Worm (Caenorhabditis elegans): ENCODE results near the gene phy-2.

Gene phy-2

DNA sequence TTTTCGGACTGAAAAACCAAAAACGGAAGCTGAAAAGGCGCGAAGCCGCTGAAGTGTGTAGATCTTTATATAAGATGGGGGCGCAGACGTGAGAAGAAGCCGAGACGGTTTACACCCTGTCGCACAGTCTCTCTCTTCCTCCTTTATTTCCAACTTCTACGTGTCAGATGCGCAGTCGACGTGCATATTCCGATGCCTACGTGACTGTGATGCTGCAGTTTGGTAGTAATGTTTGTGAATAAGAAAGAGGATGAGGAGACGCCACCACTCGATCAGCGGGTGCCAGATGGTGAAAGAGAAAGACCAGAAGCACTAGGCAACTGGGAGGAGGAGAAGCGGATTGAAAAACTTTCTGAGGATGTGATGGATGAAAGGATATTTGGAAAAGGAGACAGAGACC, 2.5 kb upstream of the phy-2 start:
- TF ChIP-seq ztf-29 (GFP tag; IDR thresholded peaks at IDR 0.05), result no peak
- TF ChIP-seq ref-1 (GFP tag; conservative IDR thresholded peaks at IDR 0.05), result no peak
- TF ChIP-seq med-1 (GFP tag; optimal IDR thresholded peaks at IDR 0.05; ENCODE audit: insufficient read depth), result no peak
- TF ChIP-seq klf-2 (GFP tag; conservative IDR thresholded peaks at IDR 0.05), result no peak
- TF ChIP-seq cog-1 (tag; optimal IDR thresholded peaks at IDR 0.05), result no peak
- no peak for TF ChIP-seq flt-1 (GFP tag; IDR thresholded peaks at IDR 0.05)
- TF ChIP-seq T22C8.4 (GFP tag; IDR thresholded peaks at IDR 0.05), result no peak

DNA sequence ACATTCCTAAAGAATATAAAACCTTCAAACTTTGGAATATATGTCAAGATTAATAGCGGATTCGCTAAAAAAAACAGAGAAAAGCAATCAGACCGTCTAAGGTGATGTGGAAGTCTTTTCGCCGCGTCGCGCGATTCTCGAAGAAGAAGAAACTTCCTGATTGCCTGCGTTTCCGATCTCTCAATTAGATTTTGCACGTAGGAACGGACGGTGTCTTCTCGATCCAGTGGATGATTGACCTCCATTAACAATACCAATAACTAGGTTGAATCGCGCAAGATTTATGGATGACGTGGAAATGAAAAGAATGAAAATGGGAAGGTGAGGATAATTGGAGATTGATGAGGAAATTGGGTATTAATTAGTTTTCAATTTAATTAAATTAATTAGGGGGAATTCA, 1.4 kb upstream of the phy-2 start:
- TF ChIP-seq tab-1 (GFP tag; IDR thresholded peaks at IDR 0.05), result no peak
- no peak for TF ChIP-seq ztf-29 (GFP tag; IDR thresholded peaks at IDR 0.05)
- TF ChIP-seq T22C8.4 (GFP tag; IDR thresholded peaks at IDR 0.05), result no peak
- TF ChIP-seq cog-1 (tag; optimal IDR thresholded peaks at IDR 0.05), result no peak
- no peak for TF ChIP-seq ref-1 (GFP tag; conservative IDR thresholded peaks at IDR 0.05)
- no peak for TF ChIP-seq med-1 (GFP tag; optimal IDR thresholded peaks at IDR 0.05; ENCODE audit: insufficient read depth)
- TF ChIP-seq ztf-23 (GFP tag; IDR thresholded peaks at IDR 0.05), result no peak
- no peak for TF ChIP-seq klf-2 (GFP tag; conservative IDR thresholded peaks at IDR 0.05)
- no peak for TF ChIP-seq flt-1 (GFP tag; IDR thresholded peaks at IDR 0.05)

DNA sequence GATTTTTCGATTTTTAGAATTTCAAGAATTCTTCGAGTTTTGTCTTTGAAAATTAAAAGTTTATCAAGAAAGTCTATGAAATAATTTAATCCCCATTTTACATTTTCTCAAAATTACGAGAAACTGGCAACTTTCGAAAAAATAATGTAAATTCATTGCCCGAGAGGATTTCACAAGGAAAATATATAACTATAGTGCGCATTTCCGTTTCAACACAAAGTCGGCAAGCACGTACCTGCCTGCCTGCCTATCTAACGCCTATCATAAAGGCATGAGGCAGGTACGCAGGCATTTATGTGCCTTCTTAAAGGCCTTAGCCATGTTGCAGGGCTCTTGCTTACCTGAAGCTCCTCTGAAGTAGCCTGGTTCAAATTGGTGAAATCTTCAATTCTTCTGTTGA, 3.0 kb downstream of the phy-2 start:
- TF ChIP-seq tab-1 (GFP tag; IDR thresholded peaks at IDR 0.05), result no peak
- no peak for TF ChIP-seq med-1 (GFP tag; optimal IDR thresholded peaks at IDR 0.05; ENCODE audit: insufficient read depth)
- no peak for TF ChIP-seq klf-2 (GFP tag; conservative IDR thresholded peaks at IDR 0.05)
- TF ChIP-seq ztf-23 (GFP tag; IDR thresholded peaks at IDR 0.05), result no peak
- TF ChIP-seq flt-1 (GFP tag; IDR thresholded peaks at IDR 0.05), result no peak
- no peak for TF ChIP-seq ref-1 (GFP tag; conservative IDR thresholded peaks at IDR 0.05)
- no peak for TF ChIP-seq cog-1 (tag; optimal IDR thresholded peaks at IDR 0.05)
- TF ChIP-seq ztf-29 (GFP tag; IDR thresholded peaks at IDR 0.05), result no peak
- no peak for TF ChIP-seq T22C8.4 (GFP tag; IDR thresholded peaks at IDR 0.05)

ce11 chrIV:12211292-12211691, 4.5 kb downstream of the phy-2 start:
- no peak for TF ChIP-seq ref-1 (GFP tag; conservative IDR thresholded peaks at IDR 0.05)
- no peak for TF ChIP-seq flt-1 (GFP tag; IDR thresholded peaks at IDR 0.05)
- no peak for TF ChIP-seq T22C8.4 (GFP tag; IDR thresholded peaks at IDR 0.05)

DNA sequence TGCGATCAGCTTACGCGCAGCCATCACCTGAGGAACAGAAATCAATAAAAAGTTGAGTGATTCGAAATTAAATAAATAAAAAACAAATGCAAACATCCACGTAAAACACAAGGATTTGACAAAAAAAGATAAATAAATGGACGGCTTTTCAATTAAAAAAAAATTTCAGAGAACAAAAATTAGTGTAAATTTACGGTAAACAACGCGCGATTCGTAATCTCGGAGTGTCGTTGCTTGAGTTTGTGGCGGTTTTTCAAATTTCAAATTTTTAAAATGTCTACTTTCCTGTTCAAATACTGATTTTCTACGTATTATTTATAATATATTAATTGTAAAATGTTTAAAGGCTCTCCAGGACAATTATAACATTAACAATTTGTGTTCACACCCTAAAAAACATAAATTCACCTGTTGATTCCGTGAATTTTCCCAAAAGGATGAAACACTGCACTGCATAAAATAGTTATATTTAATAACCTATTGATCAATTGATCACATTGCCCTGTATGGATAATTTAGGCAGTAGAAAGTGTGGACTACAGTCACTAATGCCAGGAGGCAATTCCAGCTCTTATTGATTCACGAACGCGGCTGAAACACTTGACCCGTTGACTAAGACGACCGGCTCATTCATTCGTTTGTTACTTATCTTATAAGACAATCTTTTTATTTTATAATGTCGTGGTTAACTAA, 6.7 kb downstream of the phy-2 start, which contains the start of the genes marb-1 and F35G2.3:
TSS of gene marb-1 (minus strand) at position 27 of the 693 bp plus-strand sequence.
TSS of gene F35G2.3 (plus strand) at position 643 of the 693 bp plus-strand sequence.
- no peak for TF ChIP-seq ztf-29 (GFP tag; IDR thresholded peaks at IDR 0.05)
- TF ChIP-seq T22C8.4 (GFP tag; IDR thresholded peaks at IDR 0.05), result no peak
- no peak for TF ChIP-seq flt-1 (GFP tag; IDR thresholded peaks at IDR 0.05)
- no peak for TF ChIP-seq cog-1 (tag; optimal IDR thresholded peaks at IDR 0.05)
- no peak for TF ChIP-seq tab-1 (GFP tag; IDR thresholded peaks at IDR 0.05)
- TF ChIP-seq klf-2 (GFP tag; conservative IDR thresholded peaks at IDR 0.05), result no peak
- no peak for TF ChIP-seq med-1 (GFP tag; optimal IDR thresholded peaks at IDR 0.05; ENCODE audit: insufficient read depth)
- TF ChIP-seq ref-1 (GFP tag; conservative IDR thresholded peaks at IDR 0.05), result no peak
- TF ChIP-seq ztf-23 (GFP tag; IDR thresholded peaks at IDR 0.05), result no peak

DNA sequence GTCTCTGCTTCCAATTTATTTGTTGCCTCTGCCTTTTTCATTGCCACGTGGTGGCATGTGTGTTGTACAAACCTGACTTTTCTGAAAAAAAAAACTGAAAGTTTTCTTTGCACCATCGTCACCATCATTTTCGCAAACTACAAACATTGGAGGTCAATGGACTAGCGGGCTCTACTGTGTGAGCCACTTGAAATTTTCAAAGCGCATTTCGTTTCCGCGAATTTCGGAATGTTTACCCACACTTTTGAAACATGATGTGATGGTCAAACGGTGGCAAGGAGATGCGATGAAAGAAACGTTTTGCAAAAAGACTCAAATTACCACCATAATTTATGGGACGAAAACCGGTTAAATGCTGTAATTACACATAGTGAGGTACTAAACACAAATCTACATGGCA, 7.9 kb downstream of the phy-2 start:
- TF ChIP-seq med-1 (GFP tag; optimal IDR thresholded peaks at IDR 0.05; ENCODE audit: insufficient read depth) (no peak), ztf-29 (GFP tag; IDR thresholded peaks at IDR 0.05) (no peak), tab-1 (GFP tag; IDR thresholded peaks at IDR 0.05) (no peak), ref-1 (GFP tag; conservative IDR thresholded peaks at IDR 0.05) (no peak), klf-2 (GFP tag; conservative IDR thresholded peaks at IDR 0.05) (no peak), ztf-23 (GFP tag; IDR thresholded peaks at IDR 0.05) (no peak), flt-1 (GFP tag; IDR thresholded peaks at IDR 0.05) (no peak), cog-1 (tag; optimal IDR thresholded peaks at IDR 0.05) (no peak), T22C8.4 (GFP tag; IDR thresholded peaks at IDR 0.05) (no peak)

ce11 chrIV:12207454-12207853, 8.3 kb downstream of the phy-2 start:
- TF ChIP-seq T22C8.4 (GFP tag; IDR thresholded peaks at IDR 0.05), result no peak
- TF ChIP-seq ztf-29 (GFP tag; IDR thresholded peaks at IDR 0.05), result no peak
- TF ChIP-seq tab-1 (GFP tag; IDR thresholded peaks at IDR 0.05), result no peak
- TF ChIP-seq med-1 (GFP tag; optimal IDR thresholded peaks at IDR 0.05; ENCODE audit: insufficient read depth), result no peak
- no peak for TF ChIP-seq cog-1 (tag; optimal IDR thresholded peaks at IDR 0.05)
- no peak for TF ChIP-seq ref-1 (GFP tag; conservative IDR thresholded peaks at IDR 0.05)
- no peak for TF ChIP-seq flt-1 (GFP tag; IDR thresholded peaks at IDR 0.05)
- TF ChIP-seq ztf-23 (GFP tag; IDR thresholded peaks at IDR 0.05), result no peak
- TF ChIP-seq klf-2 (GFP tag; conservative IDR thresholded peaks at IDR 0.05), result no peak

- no peak for TF ChIP-seq ztf-29 (GFP tag; IDR thresholded peaks at IDR 0.05)
- no peak for TF ChIP-seq flt-1 (GFP tag; IDR thresholded peaks at IDR 0.05)
- no peak for TF ChIP-seq med-1 (GFP tag; optimal IDR thresholded peaks at IDR 0.05; ENCODE audit: insufficient read depth)
- no peak for TF ChIP-seq ref-1 (GFP tag; conservative IDR thresholded peaks at IDR 0.05)
- no peak for TF ChIP-seq cog-1 (tag; optimal IDR thresholded peaks at IDR 0.05)
- no peak for TF ChIP-seq tab-1 (GFP tag; IDR thresholded peaks at IDR 0.05)
- TF ChIP-seq T22C8.4 (GFP tag; IDR thresholded peaks at IDR 0.05), result no peak
- TF ChIP-seq klf-2 (GFP tag; conservative IDR thresholded peaks at IDR 0.05), result no peak
- TF ChIP-seq ztf-23 (GFP tag; IDR thresholded peaks at IDR 0.05), result no peak
Observed at ce11 chrIV:12203968-12204367, 11.8 kb downstream of the phy-2 start.

- TF ChIP-seq ref-1 (GFP tag; conservative IDR thresholded peaks at IDR 0.05), result no peak
- no peak for TF ChIP-seq ztf-29 (GFP tag; IDR thresholded peaks at IDR 0.05)
- TF ChIP-seq flt-1 (GFP tag; IDR thresholded peaks at IDR 0.05), result no peak
- no peak for TF ChIP-seq cog-1 (tag; optimal IDR thresholded peaks at IDR 0.05)
- no peak for TF ChIP-seq tab-1 (GFP tag; IDR thresholded peaks at IDR 0.05)
- no peak for TF ChIP-seq ztf-23 (GFP tag; IDR thresholded peaks at IDR 0.05)
- TF ChIP-seq T22C8.4 (GFP tag; IDR thresholded peaks at IDR 0.05), result no peak
- no peak for TF ChIP-seq klf-2 (GFP tag; conservative IDR thresholded peaks at IDR 0.05)
- no peak for TF ChIP-seq med-1 (GFP tag; optimal IDR thresholded peaks at IDR 0.05; ENCODE audit: insufficient read depth)
Observed at ce11 chrIV:12202949-12203348, 12.8 kb downstream of the phy-2 start, which contains the start of gene F35G2.1. Gene F35G2.1 (plus strand): TSS chrIV:12203249.
